Worm (Caenorhabditis elegans): ENCODE data around the gene argk-1.

argk-1 gene

DNA sequence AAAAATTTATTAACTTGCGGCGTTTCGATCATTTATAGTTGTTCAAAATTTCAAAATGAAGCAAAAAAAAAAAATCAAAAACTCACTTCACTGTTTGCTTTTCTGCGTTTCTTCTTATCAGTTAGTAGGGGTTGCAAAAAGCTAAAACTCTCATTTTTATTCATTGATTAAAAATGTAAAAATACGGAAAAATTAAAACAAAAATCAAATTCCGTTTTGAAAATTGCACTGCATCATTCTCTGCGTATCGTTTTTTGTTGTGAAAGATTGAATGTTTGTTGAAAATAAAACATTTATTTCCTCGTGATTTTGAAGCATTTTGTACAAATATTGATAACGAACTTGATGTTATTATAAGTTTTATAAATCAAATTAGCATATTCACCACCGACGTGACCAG lies 25.4 kb downstream of the argk-1 start:
- TF ChIP-seq tbx-8 (GFP tag; optimal IDR thresholded peaks at IDR 0.05) (no peak), lsy-2 (tag; optimal IDR thresholded peaks at IDR 0.05) (no peak), mep-1 (tag; optimal IDR thresholded peaks at IDR 0.05) (no peak), pha-4 (tag; optimal IDR thresholded peaks at IDR 0.05) (no peak), bed-3 (GFP tag; optimal IDR thresholded peaks at IDR 0.05) (no peak), lin-13 (tag; optimal IDR thresholded peaks at IDR 0.05) (no peak), snpc-4 (tag; optimal IDR thresholded peaks at IDR 0.05) (no peak), M03D4.4 (tag; optimal IDR thresholded peaks at IDR 0.05) (no peak), nhr-12 (tag; optimal IDR thresholded peaks at IDR 0.05) (no peak), ztf-11 (tag; optimal IDR thresholded peaks at IDR 0.05) (no peak), mls-2 (tag; optimal IDR thresholded peaks at IDR 0.05) (no peak), ham-2 (GFP tag; optimal IDR thresholded peaks at IDR 0.05) (no peak)

DNA sequence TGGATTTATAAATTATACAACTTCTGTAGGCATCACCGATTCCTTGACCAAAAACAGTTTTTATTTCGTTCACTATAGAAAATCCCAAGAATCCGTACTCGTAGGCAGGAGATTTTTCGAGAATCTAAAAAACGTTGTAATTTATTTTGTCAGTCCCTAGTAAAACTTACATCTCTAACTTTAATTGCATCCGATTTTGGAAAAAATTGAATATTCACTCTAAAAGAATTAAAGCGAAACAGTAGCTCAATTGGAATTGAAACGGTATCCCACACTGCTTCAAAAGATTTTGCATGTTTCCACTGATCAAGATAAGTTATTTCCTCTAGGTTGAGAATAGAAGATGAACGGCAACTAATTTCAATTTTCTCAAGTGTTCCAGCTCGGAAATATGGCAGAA lies 27.6 kb downstream of the argk-1 start, which contains the start of gene fbxa-142:
Gene fbxa-142, minus strand, starts transcription at position 101 of the 400 bp plus-strand sequence.
- TF ChIP-seq sptf-1 (tag; optimal IDR thresholded peaks at IDR 0.05) (no peak), M03D4.4 (tag; optimal IDR thresholded peaks at IDR 0.05) (no peak), ces-1 (GFP tag; optimal IDR thresholded peaks at IDR 0.05) (no peak), nhr-12 (tag; optimal IDR thresholded peaks at IDR 0.05) (no peak), pha-4 (tag; optimal IDR thresholded peaks at IDR 0.05) (no peak), unc-62 (GFP tag; optimal IDR thresholded peaks at IDR 0.05) (no peak), ceh-83 (GFP tag; optimal IDR thresholded peaks at IDR 0.05) (no peak), ham-2 (GFP tag; optimal IDR thresholded peaks at IDR 0.05) (no peak), mab-5 (tag; optimal IDR thresholded peaks at IDR 0.05) (no peak), flh-1 (GFP tag; optimal IDR thresholded peaks at IDR 0.05) (no peak), tbx-8 (GFP tag; optimal IDR thresholded peaks at IDR 0.05) (no peak), lsy-2 (tag; optimal IDR thresholded peaks at IDR 0.05) (no peak), nhr-2 (tag; optimal IDR thresholded peaks at IDR 0.05) (no peak), cnd-1 (tag; optimal IDR thresholded peaks at IDR 0.05) (no peak), zip-8 (tag; optimal IDR thresholded peaks at IDR 0.05) (no peak), lin-32 (GFP tag; optimal IDR thresholded peaks at IDR 0.05) (no peak), snpc-4 (tag; optimal IDR thresholded peaks at IDR 0.05) (no peak), blmp-1 (tag; optimal IDR thresholded peaks at IDR 0.05) (no peak), elt-3 (tag; optimal IDR thresholded peaks at IDR 0.05) (no peak), bed-3 (GFP tag; optimal IDR thresholded peaks at IDR 0.05) (no peak)

DNA sequence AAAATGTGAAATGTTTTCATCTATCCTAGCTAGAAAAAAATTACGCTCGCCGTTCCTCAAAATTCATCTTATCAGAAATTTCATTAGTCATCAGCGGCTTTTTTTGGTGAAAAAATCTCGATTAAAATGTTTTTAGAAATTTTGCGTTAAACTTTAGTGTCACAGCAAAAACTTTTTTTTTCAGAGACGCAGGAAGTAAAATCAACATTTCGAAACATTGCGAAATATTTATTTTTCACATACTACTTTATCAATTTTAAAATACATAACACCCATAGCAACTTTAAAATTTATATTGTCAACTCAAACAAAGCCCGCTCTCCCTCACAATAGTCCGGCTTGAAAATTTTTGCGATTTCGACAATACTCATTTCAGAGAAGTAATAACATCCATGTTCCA lies 28.5 kb downstream of the argk-1 start:
- TF ChIP-seq nhr-2 (tag; optimal IDR thresholded peaks at IDR 0.05) (no peak), M03D4.4 (tag; optimal IDR thresholded peaks at IDR 0.05) (no peak), mep-1 (tag; optimal IDR thresholded peaks at IDR 0.05) (no peak), nhr-76 (tag; optimal IDR thresholded peaks at IDR 0.05) (no peak), bed-3 (GFP tag; optimal IDR thresholded peaks at IDR 0.05) (no peak), tbx-8 (GFP tag; optimal IDR thresholded peaks at IDR 0.05) (no peak), nhr-237 (tag; optimal IDR thresholded peaks at IDR 0.05) (no peak), snpc-4 (tag; optimal IDR thresholded peaks at IDR 0.05) (no peak), blmp-1 (tag; optimal IDR thresholded peaks at IDR 0.05) (no peak), ham-2 (GFP tag; optimal IDR thresholded peaks at IDR 0.05) (no peak), elt-1 (tag; optimal IDR thresholded peaks at IDR 0.05; ENCODE audit: borderline replicate concordance, insufficient read depth) (no peak), unc-62 (GFP tag; optimal IDR thresholded peaks at IDR 0.05) (no peak), drap-1 (GFP tag; optimal IDR thresholded peaks at IDR 0.05) (no peak), ceh-43 (GFP tag; optimal IDR thresholded peaks at IDR 0.05) (no peak), pha-4 (tag; optimal IDR thresholded peaks at IDR 0.05) (no peak)

DNA sequence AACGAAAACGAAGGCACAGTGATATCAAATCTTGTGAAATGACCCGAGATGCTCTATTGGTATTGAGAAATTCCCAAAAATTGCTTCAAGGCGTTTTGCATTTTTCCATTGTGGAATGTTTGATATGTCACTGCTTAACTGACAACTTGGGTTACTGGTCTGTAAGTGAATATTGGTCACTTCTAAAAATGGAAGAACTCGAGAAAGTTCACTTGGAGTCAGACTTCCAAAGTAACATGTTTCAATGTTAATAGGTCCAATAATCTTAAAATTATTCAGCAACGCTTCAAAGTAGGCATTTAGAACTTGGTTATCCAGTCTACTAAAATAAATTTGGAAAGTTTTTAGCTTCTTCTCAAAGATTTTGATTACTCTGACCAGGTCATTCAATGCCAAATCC lies 29.0 kb downstream of the argk-1 start, which contains the start of gene fbxa-144:
Gene fbxa-144, minus strand, starts transcription at position 101 of the 400 bp plus-strand sequence.
- no peak for TF ChIP-seq pha-4 (tag; optimal IDR thresholded peaks at IDR 0.05)
- no peak for TF ChIP-seq ces-1 (GFP tag; optimal IDR thresholded peaks at IDR 0.05)
- no peak for TF ChIP-seq nhr-2 (tag; optimal IDR thresholded peaks at IDR 0.05)
- no peak for TF ChIP-seq bed-3 (GFP tag; optimal IDR thresholded peaks at IDR 0.05)
- TF ChIP-seq lin-32 (GFP tag; optimal IDR thresholded peaks at IDR 0.05), result no peak
- TF ChIP-seq sem-2 (GFP tag; optimal IDR thresholded peaks at IDR 0.05), result no peak
- TF ChIP-seq snpc-4 (tag; optimal IDR thresholded peaks at IDR 0.05), result no peak

DNA sequence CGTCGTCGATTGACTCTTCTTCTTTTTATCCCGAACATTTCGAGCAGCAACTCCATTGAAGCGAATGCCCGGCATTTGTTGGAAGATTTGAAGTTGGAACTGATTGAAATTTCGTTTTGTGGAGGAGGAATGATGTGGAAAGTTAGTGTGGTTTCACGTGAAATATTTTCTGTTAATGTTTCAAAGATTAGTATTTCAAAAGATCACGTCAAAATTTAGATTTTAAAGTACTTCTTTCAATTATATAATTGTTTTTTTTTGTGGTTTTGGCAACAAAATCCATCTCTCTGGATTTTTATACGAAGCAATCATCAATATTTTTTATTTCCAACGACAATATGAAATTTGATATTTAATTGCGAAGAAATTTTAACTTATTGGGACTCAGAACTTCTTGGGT lies 33.3 kb downstream of the argk-1 start, which contains the start of gene F44G3.7:
Gene F44G3.7, minus strand, starts transcription at position 101 of the 400 bp plus-strand sequence.
- TF ChIP-seq tbx-8 (GFP tag; optimal IDR thresholded peaks at IDR 0.05) (no peak), mep-1 (tag; optimal IDR thresholded peaks at IDR 0.05) (no peak), ceh-43 (GFP tag; optimal IDR thresholded peaks at IDR 0.05) (no peak), mls-2 (tag; optimal IDR thresholded peaks at IDR 0.05) (no peak), ham-2 (GFP tag; optimal IDR thresholded peaks at IDR 0.05) (no peak)

Measured in whole organism, mixed stage, embryonic.